Fruit fly (Drosophila melanogaster): ENCODE results near the gene CG14050.
A peak's percentile ranks its signal among the peaks of the same experiment; 100 is the strongest.

Gene CG14050

DNA sequence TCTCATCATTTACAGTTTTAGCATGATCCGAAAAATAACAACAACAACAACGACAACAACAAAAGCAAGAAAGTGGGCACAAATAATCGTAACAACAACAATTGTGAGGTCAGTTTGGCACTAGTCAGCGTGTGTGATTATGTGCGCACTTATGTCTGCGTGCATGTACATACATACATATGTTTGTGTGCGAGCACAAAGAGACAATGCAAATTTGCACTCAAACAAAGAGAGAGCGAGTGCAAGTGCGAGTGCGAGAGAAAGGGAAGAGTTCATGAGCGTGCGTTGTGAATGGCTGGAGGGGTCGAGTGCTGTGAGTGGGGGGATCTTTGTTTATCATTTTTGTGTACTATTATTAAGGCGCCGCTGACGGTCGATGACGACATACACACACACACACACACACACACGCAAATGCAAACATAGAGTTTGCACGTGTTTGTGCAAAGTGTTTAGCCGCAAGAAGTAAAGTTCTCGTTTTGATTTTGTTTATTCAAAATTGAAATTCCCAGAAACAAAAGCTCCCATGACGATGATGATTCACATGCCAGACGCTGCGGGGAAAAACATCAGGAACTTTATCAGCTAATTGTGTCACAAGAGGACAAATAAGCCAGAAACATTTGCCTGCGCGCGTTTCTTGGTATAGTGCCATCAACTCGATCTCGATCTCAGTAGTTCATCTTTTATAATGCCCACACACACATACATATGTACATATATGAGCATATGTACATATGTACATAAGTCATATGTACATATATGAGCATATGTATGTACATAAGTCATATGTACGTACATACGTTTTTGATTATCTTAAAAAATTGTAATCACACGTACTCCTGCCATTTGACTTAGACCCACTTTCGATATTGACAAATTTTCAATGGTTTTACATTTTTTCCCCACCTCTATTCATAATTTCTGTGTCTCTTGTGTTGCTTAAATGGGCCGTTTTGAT lies 31.3 kb downstream of the CG14050 start:
- TF ChIP-seq kay (GFP tag; ENCODE audit: borderline replicate concordance) (no peak), bab1 (GFP tag; optimal IDR thresholded peaks at IDR 0.05) (peak; percentile 50), pad (GFP tag; optimal IDR thresholded peaks at IDR 0.05) (peak; percentile 61), tj (GFP tag; optimal IDR thresholded peaks at IDR 0.05) (peak; percentile 44), CG14711 (tag; optimal IDR thresholded peaks at IDR 0.05) (peak; percentile 47), CG5204 (GFP tag; optimal IDR thresholded peaks at IDR 0.05) (no peak), Hr96 (GFP tag; optimal IDR thresholded peaks at IDR 0.05) (no peak), CG1620 (GFP tag; optimal IDR thresholded peaks at IDR 0.05) (no peak), CG7045 (GFP tag; optimal IDR thresholded peaks at IDR 0.05) (no peak), Mnt (GFP tag; optimal IDR thresholded peaks at IDR 0.05) (peak; percentile 39), CG12768 (GFP tag; optimal IDR thresholded peaks at IDR 0.05) (no peak), Clk (GFP tag; optimal IDR thresholded peaks at IDR 0.05) (no peak), CG11617 (GFP tag; optimal IDR thresholded peaks at IDR 0.05) (no peak), CG7101 (tag; optimal IDR thresholded peaks at IDR 0.05) (peak; percentile 42), cic (GFP tag; optimal IDR thresholded peaks at IDR 0.05) (peak; percentile 20), CG33017 (tag; optimal IDR thresholded peaks at IDR 0.05) (no peak), Crg-1 (GFP tag; optimal IDR thresholded peaks at IDR 0.05) (no peak), ovo (GFP tag; optimal IDR thresholded peaks at IDR 0.05) (no peak), cnc (optimal IDR thresholded peaks at IDR 0.05) (no peak), toe (GFP tag; optimal IDR thresholded peaks at IDR 0.05) (no peak)

DNA sequence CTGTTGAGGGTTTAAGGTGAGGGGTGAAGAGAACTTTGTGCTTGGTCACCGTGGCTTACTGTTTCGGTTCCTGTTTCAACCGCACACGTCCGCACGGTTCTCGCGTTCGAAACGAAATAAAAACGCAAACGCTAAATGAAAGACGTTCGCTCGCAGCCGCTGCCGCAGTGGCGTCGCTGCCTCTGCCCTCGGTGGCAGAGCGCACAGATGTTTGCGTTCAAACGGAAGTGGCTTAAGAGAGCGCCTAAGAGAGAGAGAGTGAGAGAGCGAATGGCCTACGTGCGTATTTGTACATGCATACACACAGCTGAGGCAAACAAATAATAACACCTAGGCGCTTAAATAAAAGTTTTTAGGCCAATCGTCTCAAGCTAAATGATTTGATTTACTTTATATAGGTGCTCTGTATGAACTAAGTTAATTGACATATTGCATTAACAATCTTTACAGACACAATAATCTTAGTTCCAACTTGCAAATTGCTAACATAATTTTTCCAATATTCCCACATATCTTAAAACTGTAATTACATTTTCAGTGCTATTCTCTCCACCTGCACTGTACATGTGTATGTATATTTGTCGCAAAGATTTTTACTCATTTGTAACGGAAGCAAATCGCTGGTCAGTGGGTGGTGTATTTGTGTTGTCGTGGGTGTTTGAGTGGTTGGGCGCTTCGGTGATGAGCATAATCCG lies 32.6 kb downstream of the CG14050 start, which contains the start of gene CG2865:
Gene CG2865 (minus strand): TSS at position 118 of the 695 bp plus-strand sequence.
- TF ChIP-seq CG5204 (GFP tag; optimal IDR thresholded peaks at IDR 0.05) = peak; percentile 95
- TF ChIP-seq pad (GFP tag; optimal IDR thresholded peaks at IDR 0.05) = peak; percentile 93
- TF ChIP-seq kay (GFP tag; ENCODE audit: borderline replicate concordance) = peak; percentile 95
- peak; percentile 94 for TF ChIP-seq ovo (GFP tag; optimal IDR thresholded peaks at IDR 0.05)
- peak; percentile 98 for TF ChIP-seq Hr96 (GFP tag; optimal IDR thresholded peaks at IDR 0.05)
- peak; percentile 97 for TF ChIP-seq CG11617 (GFP tag; optimal IDR thresholded peaks at IDR 0.05)
- TF ChIP-seq cic (GFP tag; optimal IDR thresholded peaks at IDR 0.05) = peak; percentile 85
- TF ChIP-seq Clk (GFP tag; optimal IDR thresholded peaks at IDR 0.05) = peak; percentile 81
- TF ChIP-seq toe (GFP tag; optimal IDR thresholded peaks at IDR 0.05) = peak; percentile 90
- peak; percentile 95 for TF ChIP-seq CG12768 (GFP tag; optimal IDR thresholded peaks at IDR 0.05)
- peak; percentile 93 for TF ChIP-seq Crg-1 (GFP tag; optimal IDR thresholded peaks at IDR 0.05)
- peak; percentile 99 for TF ChIP-seq bab1 (GFP tag; optimal IDR thresholded peaks at IDR 0.05)
- TF ChIP-seq CG1620 (GFP tag; optimal IDR thresholded peaks at IDR 0.05) = peak; percentile 89
- peak; percentile 96 for TF ChIP-seq CG7045 (GFP tag; optimal IDR thresholded peaks at IDR 0.05)
- TF ChIP-seq CG33017 (tag; optimal IDR thresholded peaks at IDR 0.05) = peak; percentile 95
- TF ChIP-seq Mnt (GFP tag; optimal IDR thresholded peaks at IDR 0.05) = peak; percentile 92
- peak; percentile 98 for TF ChIP-seq CG7101 (tag; optimal IDR thresholded peaks at IDR 0.05)
- TF ChIP-seq cnc (optimal IDR thresholded peaks at IDR 0.05) = no peak
- peak; percentile 93 for TF ChIP-seq CG14711 (tag; optimal IDR thresholded peaks at IDR 0.05)
- peak; percentile 86 for TF ChIP-seq tj (GFP tag; optimal IDR thresholded peaks at IDR 0.05)

DNA sequence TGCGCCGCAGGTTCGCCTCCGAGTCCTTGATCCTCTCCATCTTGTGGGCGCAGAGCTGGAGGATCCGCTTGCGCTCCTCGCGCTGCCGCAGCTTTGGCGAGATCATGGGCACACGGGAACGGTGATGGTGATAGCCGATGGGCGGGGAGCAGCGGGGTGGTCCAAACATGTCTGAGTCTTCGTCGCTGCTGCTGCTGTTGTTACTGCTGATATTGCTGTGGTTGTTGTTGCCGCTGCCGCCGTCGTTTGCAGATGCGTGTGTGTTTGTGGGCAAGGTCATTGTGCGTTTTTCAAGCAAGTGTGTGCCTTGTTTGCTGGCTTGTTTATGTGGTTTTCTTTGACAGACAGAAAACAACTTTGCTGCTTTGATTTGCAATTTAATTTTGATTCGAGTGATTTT lies 33.6 kb downstream of the CG14050 start:
- TF ChIP-seq Clk (GFP tag; optimal IDR thresholded peaks at IDR 0.05) = no peak
- TF ChIP-seq cic (GFP tag; optimal IDR thresholded peaks at IDR 0.05) = no peak
- no peak for TF ChIP-seq CG11617 (GFP tag; optimal IDR thresholded peaks at IDR 0.05)
- TF ChIP-seq pad (GFP tag; optimal IDR thresholded peaks at IDR 0.05) = no peak
- no peak for TF ChIP-seq CG14711 (tag; optimal IDR thresholded peaks at IDR 0.05)
- no peak for TF ChIP-seq bab1 (GFP tag; optimal IDR thresholded peaks at IDR 0.05)
- no peak for TF ChIP-seq CG33017 (tag; optimal IDR thresholded peaks at IDR 0.05)
- no peak for TF ChIP-seq CG1620 (GFP tag; optimal IDR thresholded peaks at IDR 0.05)
- TF ChIP-seq CG7045 (GFP tag; optimal IDR thresholded peaks at IDR 0.05) = no peak
- TF ChIP-seq cnc (optimal IDR thresholded peaks at IDR 0.05) = no peak
- no peak for TF ChIP-seq CG5204 (GFP tag; optimal IDR thresholded peaks at IDR 0.05)
- TF ChIP-seq ovo (GFP tag; optimal IDR thresholded peaks at IDR 0.05) = no peak
- TF ChIP-seq kay (GFP tag; ENCODE audit: borderline replicate concordance) = no peak
- TF ChIP-seq Crg-1 (GFP tag; optimal IDR thresholded peaks at IDR 0.05) = no peak
- TF ChIP-seq CG12768 (GFP tag; optimal IDR thresholded peaks at IDR 0.05) = no peak
- no peak for TF ChIP-seq Mnt (GFP tag; optimal IDR thresholded peaks at IDR 0.05)
- TF ChIP-seq tj (GFP tag; optimal IDR thresholded peaks at IDR 0.05) = no peak
- TF ChIP-seq Hr96 (GFP tag; optimal IDR thresholded peaks at IDR 0.05) = no peak
- no peak for TF ChIP-seq toe (GFP tag; optimal IDR thresholded peaks at IDR 0.05)

DNA sequence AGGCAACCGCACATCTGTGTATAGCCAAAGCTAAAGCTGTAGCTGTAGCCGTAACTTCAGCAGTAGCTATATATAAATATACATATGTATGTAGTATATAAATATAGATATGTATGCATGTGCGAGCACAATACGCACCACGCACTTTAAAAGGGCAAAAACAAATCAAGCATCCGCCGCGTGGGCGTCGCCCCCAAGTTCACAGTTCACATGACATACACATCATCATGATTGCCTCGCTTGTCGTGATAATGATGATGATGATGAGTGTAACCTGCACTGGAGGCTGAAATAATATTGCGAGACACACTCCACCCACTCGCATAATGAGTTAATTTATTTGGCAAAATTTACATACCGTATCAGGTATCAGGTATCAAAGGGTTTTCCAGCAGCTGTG lies 35.0 kb downstream of the CG14050 start:
- TF ChIP-seq toe (GFP tag; optimal IDR thresholded peaks at IDR 0.05) (no peak), CG7045 (GFP tag; optimal IDR thresholded peaks at IDR 0.05) (no peak), CG5204 (GFP tag; optimal IDR thresholded peaks at IDR 0.05) (no peak), cnc (optimal IDR thresholded peaks at IDR 0.05) (no peak), CG14711 (tag; optimal IDR thresholded peaks at IDR 0.05) (no peak), Crg-1 (GFP tag; optimal IDR thresholded peaks at IDR 0.05) (no peak), pad (GFP tag; optimal IDR thresholded peaks at IDR 0.05) (no peak)

DNA sequence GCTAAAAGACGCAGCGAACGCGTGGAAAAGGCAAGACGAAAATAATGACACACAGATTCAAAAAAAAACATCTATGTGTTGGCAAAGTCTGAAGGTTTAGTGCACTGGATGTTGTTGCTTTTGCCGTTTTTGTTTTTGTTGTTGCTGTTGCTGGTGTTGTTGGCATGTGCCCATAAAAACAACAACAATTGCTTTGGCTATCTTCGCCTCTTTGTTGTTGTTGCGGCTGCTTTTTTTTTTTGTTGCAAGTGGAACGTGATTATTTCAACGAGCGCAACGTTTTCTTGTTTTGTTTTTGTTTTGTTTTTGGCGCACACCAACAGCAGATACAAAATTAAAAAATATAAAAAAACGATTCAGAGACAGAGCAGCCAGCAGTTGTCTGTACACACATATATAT lies 36.9 kb downstream of the CG14050 start:
- TF ChIP-seq tj (GFP tag; optimal IDR thresholded peaks at IDR 0.05) (peak; percentile 22), Clk (GFP tag; optimal IDR thresholded peaks at IDR 0.05) (no peak), bab1 (GFP tag; optimal IDR thresholded peaks at IDR 0.05) (peak; percentile 23)
